Fruit fly (Drosophila melanogaster): ENCODE measurements around the gene Cp15.

Cp15 gene

DNA sequence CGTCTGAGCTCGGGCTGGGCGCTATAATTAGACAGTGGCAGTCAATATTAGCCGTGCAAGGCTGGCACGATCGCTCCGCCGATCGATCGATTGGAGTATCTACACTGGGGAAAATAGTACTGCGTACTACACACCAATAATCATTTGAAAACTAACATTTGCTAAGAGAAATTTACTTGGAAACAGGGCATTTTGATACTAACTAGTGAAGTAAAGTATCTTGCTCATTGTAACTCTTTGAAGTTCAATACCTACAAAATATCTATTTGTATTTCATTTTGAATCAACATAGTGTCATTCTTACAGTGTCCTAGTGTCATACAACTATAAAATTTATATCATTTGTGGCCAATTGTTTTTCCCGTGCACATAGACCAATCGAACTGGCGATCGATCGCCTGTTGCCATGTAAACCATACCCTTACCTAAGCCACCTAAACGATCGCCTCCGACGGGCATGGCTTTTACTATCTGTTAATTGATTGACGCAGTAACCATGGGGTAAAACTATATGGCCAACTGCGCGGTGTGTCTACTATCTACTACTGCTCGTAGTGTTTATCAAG is 27.6 kb upstream of the Cp15 start (continued):
- TF ChIP-seq da (GFP tag; optimal IDR thresholded peaks at IDR 0.05) = peak; percentile 53
- TF ChIP-seq B-H1 (GFP tag; IDR thresholded peaks at IDR 0.05) = peak; percentile 57; the same call in 2 of the 3 replicates
- TF ChIP-seq CG1603 (tag; optimal IDR thresholded peaks at IDR 0.05) = peak; percentile 83
- no peak for TF ChIP-seq CG15479 (GFP tag; optimal IDR thresholded peaks at IDR 0.05)
- peak; percentile 58 for TF ChIP-seq Nf-YC (tag; optimal IDR thresholded peaks at IDR 0.05)
- peak; percentile 61 for TF ChIP-seq CG2875 (GFP tag; optimal IDR thresholded peaks at IDR 0.05)
- TF ChIP-seq odd (GFP tag; optimal IDR thresholded peaks at IDR 0.05) = peak; percentile 67
- TF ChIP-seq NfI (GFP tag; optimal IDR thresholded peaks at IDR 0.05) = peak; percentile 64
- TF ChIP-seq CG3281 (GFP tag; optimal IDR thresholded peaks at IDR 0.05) = peak; percentile 82
- TF ChIP-seq CG32532 (GFP tag; IDR thresholded peaks at IDR 0.05) = peak; percentile 70
- peak; percentile 33 for TF ChIP-seq CG2116 (GFP tag; optimal IDR thresholded peaks at IDR 0.05)
- peak; percentile 59 for TF ChIP-seq Mes4 (GFP tag; optimal IDR thresholded peaks at IDR 0.05)
- TF ChIP-seq CG4617 (GFP tag; optimal IDR thresholded peaks at IDR 0.05; ENCODE audit: borderline replicate concordance) = no peak
- TF ChIP-seq grau (tag; optimal IDR thresholded peaks at IDR 0.05) = peak; percentile 88
- peak; percentile 58 for TF ChIP-seq Mad (GFP tag; optimal IDR thresholded peaks at IDR 0.05)
- no peak for TF ChIP-seq chinmo (GFP tag; IDR thresholded peaks at IDR 0.05; ENCODE audit: partially characterized antibody)
- TF ChIP-seq tx (GFP tag; optimal IDR thresholded peaks at IDR 0.05) = peak; percentile 76
- no peak for TF ChIP-seq bigmax (GFP tag; optimal IDR thresholded peaks at IDR 0.05)
- peak; percentile 49; the same call in 1 of the 3 replicates for TF ChIP-seq Optix (GFP tag; IDR thresholded peaks at IDR 0.05)
- peak; percentile 58 for TF ChIP-seq NC2β (GFP tag; optimal IDR thresholded peaks at IDR 0.05)
- peak; percentile 74 for TF ChIP-seq Atf-2 (GFP tag; optimal IDR thresholded peaks at IDR 0.05)
- no peak for TF ChIP-seq Kr (GFP tag; optimal IDR thresholded peaks at IDR 0.05)
- TF ChIP-seq zfh1 (GFP tag; IDR thresholded peaks at IDR 0.05) = peak; percentile 68; the same call in 2 of the 3 replicates
- peak; percentile 87 for TF ChIP-seq Meics (GFP tag; optimal IDR thresholded peaks at IDR 0.05)
- 0 out of 2 replicates have a peak, but pooled peaks have one; percentile 4 for TF ChIP-seq sim (GFP tag; IDR thresholded peaks at IDR 0.05)
- TF ChIP-seq CG11695 (GFP tag; IDR thresholded peaks at IDR 0.05) = peak; percentile 74
- no peak for TF ChIP-seq Hr39 (optimal IDR thresholded peaks at IDR 0.05)
- peak; percentile 38 for TF ChIP-seq CG31365 (tag; optimal IDR thresholded peaks at IDR 0.05)
- TF ChIP-seq peb (GFP tag; IDR thresholded peaks at IDR 0.05) = peak; percentile 34; the same call in 1 of the 2 replicates
- no peak for TF ChIP-seq CTCF (GFP tag; optimal IDR thresholded peaks at IDR 0.05)
- no peak for TF ChIP-seq ash1 (GFP tag; optimal IDR thresholded peaks at IDR 0.05)
- peak; percentile 83 for TF ChIP-seq Atf6 (GFP tag; IDR thresholded peaks at IDR 0.05)
- TF ChIP-seq CG12219 (GFP tag; optimal IDR thresholded peaks at IDR 0.05) = peak; percentile 78
- TF ChIP-seq CG8290 (GFP tag; optimal IDR thresholded peaks at IDR 0.05) = peak; percentile 26
- TF ChIP-seq CG8290 (tag; optimal IDR thresholded peaks at IDR 0.05) = peak in 1 of 2 experiments; percentile 80
- TF ChIP-seq dimm (GFP tag; IDR thresholded peaks at IDR 0.05) = peak; percentile 37; the same call in 1 of the 2 replicates
- TF ChIP-seq grn (GFP tag; optimal IDR thresholded peaks at IDR 0.05) = peak; percentile 99
- peak; percentile 82 for TF ChIP-seq PHDP (tag; optimal IDR thresholded peaks at IDR 0.05)
- peak; percentile 88 for TF ChIP-seq Sox102F (GFP tag; optimal IDR thresholded peaks at IDR 0.05)
- TF ChIP-seq Awh (GFP tag; IDR thresholded peaks at IDR 0.05) = no peak; the same call in 1 of the 2 replicates
- TF ChIP-seq CG1233 (GFP tag; optimal IDR thresholded peaks at IDR 0.05) = peak; percentile 75
- peak; percentile 97 for TF ChIP-seq sug (tag; optimal IDR thresholded peaks at IDR 0.05)
- TF ChIP-seq CG32767 (GFP tag; IDR thresholded peaks at IDR 0.05) = peak; percentile 71; the same call in 1 of the 2 replicates
- peak; percentile 89 for TF ChIP-seq nmo (GFP tag; optimal IDR thresholded peaks at IDR 0.05)
- peak; percentile 70 for TF ChIP-seq zfh2 (GFP tag; optimal IDR thresholded peaks at IDR 0.05)
- peak; percentile 72 for TF ChIP-seq kay (GFP tag; optimal IDR thresholded peaks at IDR 0.05)
- TF ChIP-seq fd102C (GFP tag; optimal IDR thresholded peaks at IDR 0.05) = no peak
- peak; percentile 64 for TF ChIP-seq Nf-YA (GFP tag; IDR thresholded peaks at IDR 0.05)
- TF ChIP-seq CG12071 (GFP tag; optimal IDR thresholded peaks at IDR 0.05) = peak; percentile 31
- no peak for TF ChIP-seq CG4282 (GFP tag; optimal IDR thresholded peaks at IDR 0.05)
- no peak for TF ChIP-seq CG2199 (GFP tag; IDR thresholded peaks at IDR 0.05)

All from whole organism, embryonic.